Worm (Caenorhabditis elegans): ENCODE results near the gene sap-140.

sap-140 gene

ce11 chrIII:7495616-7496146, 3.9 kb upstream of the sap-140 start:
- no peak for TF ChIP-seq tbx-37 (GFP tag; conservative IDR thresholded peaks at IDR 0.05)
- no peak for TF ChIP-seq hnd-1 (tag; optimal IDR thresholded peaks at IDR 0.05)
- no peak for TF ChIP-seq scrt-1 (GFP tag; IDR thresholded peaks at IDR 0.05)
- TF ChIP-seq sea-1 (GFP tag; conservative IDR thresholded peaks at IDR 0.05) = no peak
- TF ChIP-seq tbx-11 (GFP tag; IDR thresholded peaks at IDR 0.05) = no peak
- TF ChIP-seq aly-1 (tag; optimal IDR thresholded peaks at IDR 0.05) = no peak
- no peak for TF ChIP-seq ceh-36 (tag; optimal IDR thresholded peaks at IDR 0.05)
- TF ChIP-seq ama-1 (optimal IDR thresholded peaks at IDR 0.05) = no peak
- no peak for TF ChIP-seq F13C5.2 (tag; optimal IDR thresholded peaks at IDR 0.05)
- TF ChIP-seq tra-4 (tag; optimal IDR thresholded peaks at IDR 0.05) = no peak
- TF ChIP-seq B0310.2 (tag; optimal IDR thresholded peaks at IDR 0.05) = no peak

DNA sequence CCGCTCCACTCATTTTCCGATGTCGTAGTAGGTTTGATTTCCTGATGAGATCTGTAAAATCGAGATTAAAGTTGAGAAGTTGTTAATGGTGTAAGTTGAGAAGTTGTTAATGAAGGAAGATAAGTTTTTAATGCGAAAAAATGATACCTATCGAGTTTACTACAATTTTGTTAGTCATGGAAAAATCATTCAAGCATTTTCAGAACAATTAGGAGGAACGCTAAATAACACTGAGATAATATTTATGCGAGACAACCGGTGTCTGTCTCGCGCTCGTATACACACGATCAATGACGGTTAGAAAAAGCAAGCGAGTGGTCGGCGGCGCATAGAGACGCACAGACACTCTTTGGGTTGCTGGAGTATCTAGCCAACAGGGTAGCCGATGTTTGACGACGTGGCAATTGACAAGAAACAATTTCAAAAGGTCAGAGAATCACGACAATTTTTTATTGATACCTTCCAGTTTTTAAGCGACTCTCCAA, 1.7 kb upstream of the sap-140 start, which contains the start of gene cgh-1:
cgh-1 (minus strand) TSS at position 51 of the 485 bp plus-strand sequence.
- TF ChIP-seq hmbx-1 (tag; optimal IDR thresholded peaks at IDR 0.05) (no peak), sea-1 (GFP tag; conservative IDR thresholded peaks at IDR 0.05) (no peak), tbx-37 (GFP tag; conservative IDR thresholded peaks at IDR 0.05) (no peak), ceh-13 (GFP tag; optimal IDR thresholded peaks at IDR 0.05) (no peak), pes-1 (GFP tag; IDR thresholded peaks at IDR 0.05) (no peak), F13C5.2 (tag; optimal IDR thresholded peaks at IDR 0.05) (no peak), ceh-36 (tag; optimal IDR thresholded peaks at IDR 0.05) (no peak), aly-1 (tag; optimal IDR thresholded peaks at IDR 0.05) (no peak), tbx-11 (GFP tag; IDR thresholded peaks at IDR 0.05) (no peak), hmg-4 (GFP tag; optimal IDR thresholded peaks at IDR 0.05) (no peak), B0310.2 (tag; optimal IDR thresholded peaks at IDR 0.05) (no peak), tra-4 (tag; optimal IDR thresholded peaks at IDR 0.05) (no peak)

- TF ChIP-seq tbx-11 (GFP tag; IDR thresholded peaks at IDR 0.05) = no peak
- TF ChIP-seq ceh-13 (GFP tag; optimal IDR thresholded peaks at IDR 0.05) = no peak
- no peak for TF ChIP-seq hmbx-1 (tag; optimal IDR thresholded peaks at IDR 0.05)
- TF ChIP-seq B0310.2 (tag; optimal IDR thresholded peaks at IDR 0.05) = no peak
- TF ChIP-seq ama-1 (optimal IDR thresholded peaks at IDR 0.05) = no peak
- TF ChIP-seq ceh-36 (tag; optimal IDR thresholded peaks at IDR 0.05) = no peak
- peak; percentile 75 for TF ChIP-seq F13C5.2 (tag; optimal IDR thresholded peaks at IDR 0.05)
- no peak for TF ChIP-seq aly-1 (tag; optimal IDR thresholded peaks at IDR 0.05)
- TF ChIP-seq tbx-37 (GFP tag; conservative IDR thresholded peaks at IDR 0.05) = no peak
- no peak for TF ChIP-seq tra-4 (tag; optimal IDR thresholded peaks at IDR 0.05)
- no peak for TF ChIP-seq flt-1 (GFP tag; IDR thresholded peaks at IDR 0.05)
- TF ChIP-seq sea-1 (GFP tag; conservative IDR thresholded peaks at IDR 0.05) = no peak
- no peak for TF ChIP-seq scrt-1 (GFP tag; IDR thresholded peaks at IDR 0.05)
- TF ChIP-seq hmg-4 (GFP tag; optimal IDR thresholded peaks at IDR 0.05) = peak; percentile 62
- no peak for TF ChIP-seq hnd-1 (tag; optimal IDR thresholded peaks at IDR 0.05)
- 0 out of 2 replicates have a peak, but pooled peaks have one; percentile 35 for TF ChIP-seq pes-1 (GFP tag; IDR thresholded peaks at IDR 0.05)
- no peak for TF ChIP-seq ets-7 (tag; optimal IDR thresholded peaks at IDR 0.05)
Observed at ce11 chrIII:7498346-7498745, 1.2 kb upstream of the sap-140 start.

DNA sequence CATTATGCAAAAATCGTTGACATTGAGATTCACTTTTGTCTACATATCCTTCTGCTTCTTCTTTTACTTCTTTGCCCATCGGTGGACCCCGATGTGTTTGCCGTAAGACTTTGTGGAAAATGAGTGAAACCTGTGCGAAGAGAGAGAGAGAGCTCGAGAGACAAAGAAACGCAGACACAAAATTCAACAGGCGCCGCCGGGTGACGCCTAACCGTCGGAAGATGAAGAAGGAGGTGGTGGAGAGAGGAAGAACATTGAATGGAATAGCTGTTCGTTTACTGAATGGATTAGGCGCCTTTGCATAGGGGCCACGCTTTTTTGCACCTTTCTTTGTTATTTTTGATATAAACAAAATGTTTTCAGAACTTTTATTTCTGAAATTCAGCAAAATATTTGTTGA, 7.4 kb downstream of the sap-140 start:
- no peak for TF ChIP-seq B0310.2 (tag; optimal IDR thresholded peaks at IDR 0.05)
- TF ChIP-seq sea-1 (GFP tag; conservative IDR thresholded peaks at IDR 0.05) = no peak
- no peak for TF ChIP-seq scrt-1 (GFP tag; IDR thresholded peaks at IDR 0.05)
- no peak for TF ChIP-seq tbx-11 (GFP tag; IDR thresholded peaks at IDR 0.05)
- TF ChIP-seq ceh-36 (tag; optimal IDR thresholded peaks at IDR 0.05) = no peak

ce11 chrIII:7508128-7508635, 8.6 kb downstream of the sap-140 start, which contains the start of gene cls-1:
cls-1 (plus strand) TSS chrIII:7508178.
- TF ChIP-seq tbx-37 (GFP tag; conservative IDR thresholded peaks at IDR 0.05) (no peak), aly-1 (tag; optimal IDR thresholded peaks at IDR 0.05) (no peak), sea-1 (GFP tag; conservative IDR thresholded peaks at IDR 0.05) (no peak), tbx-11 (GFP tag; IDR thresholded peaks at IDR 0.05) (no peak), ceh-13 (GFP tag; optimal IDR thresholded peaks at IDR 0.05) (no peak), ets-7 (tag; optimal IDR thresholded peaks at IDR 0.05) (no peak), tra-4 (tag; optimal IDR thresholded peaks at IDR 0.05) (no peak), scrt-1 (GFP tag; IDR thresholded peaks at IDR 0.05) (no peak), B0310.2 (tag; optimal IDR thresholded peaks at IDR 0.05) (no peak), pes-1 (GFP tag; IDR thresholded peaks at IDR 0.05) (no peak), hmbx-1 (tag; optimal IDR thresholded peaks at IDR 0.05) (no peak)

DNA sequence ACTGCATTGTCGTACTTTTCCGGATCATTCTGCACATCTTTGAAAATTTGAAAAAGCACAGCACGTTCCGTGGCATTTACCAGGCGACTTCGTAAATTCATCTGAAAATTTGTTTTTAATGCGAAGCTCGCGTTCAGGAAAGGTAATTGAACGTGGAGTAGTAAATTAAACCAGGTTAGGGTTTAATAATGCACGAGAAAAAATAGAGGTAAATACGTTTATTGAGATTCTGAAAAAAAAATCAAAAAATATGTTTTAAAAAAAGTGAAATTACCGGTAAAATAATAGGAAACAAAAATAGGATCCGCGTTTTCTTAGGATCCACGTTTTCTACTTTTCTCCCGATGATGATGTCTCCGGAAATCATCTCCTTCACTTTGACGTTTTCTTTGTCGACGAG, 18.9 kb downstream of the sap-140 start, which contains the start of gene clk-2:
clk-2 (minus strand) TSS at position 101 of the 400 bp plus-strand sequence.
- no peak for TF ChIP-seq sea-1 (GFP tag; conservative IDR thresholded peaks at IDR 0.05)
- no peak for TF ChIP-seq hnd-1 (tag; optimal IDR thresholded peaks at IDR 0.05)
- no peak for TF ChIP-seq tbx-37 (GFP tag; conservative IDR thresholded peaks at IDR 0.05)
- TF ChIP-seq B0310.2 (tag; optimal IDR thresholded peaks at IDR 0.05) = no peak
- no peak for TF ChIP-seq pes-1 (GFP tag; IDR thresholded peaks at IDR 0.05)
- TF ChIP-seq hmbx-1 (tag; optimal IDR thresholded peaks at IDR 0.05) = no peak
- TF ChIP-seq flt-1 (GFP tag; IDR thresholded peaks at IDR 0.05) = no peak
- TF ChIP-seq hmg-4 (GFP tag; optimal IDR thresholded peaks at IDR 0.05) = no peak
- no peak for TF ChIP-seq ama-1 (optimal IDR thresholded peaks at IDR 0.05)
- TF ChIP-seq tbx-11 (GFP tag; IDR thresholded peaks at IDR 0.05) = no peak
- TF ChIP-seq tra-4 (tag; optimal IDR thresholded peaks at IDR 0.05) = no peak
- TF ChIP-seq ceh-13 (GFP tag; optimal IDR thresholded peaks at IDR 0.05) = no peak
- TF ChIP-seq scrt-1 (GFP tag; IDR thresholded peaks at IDR 0.05) = no peak
- no peak for TF ChIP-seq ets-7 (tag; optimal IDR thresholded peaks at IDR 0.05)
- TF ChIP-seq aly-1 (tag; optimal IDR thresholded peaks at IDR 0.05) = no peak
- TF ChIP-seq ceh-36 (tag; optimal IDR thresholded peaks at IDR 0.05) = no peak
- no peak for TF ChIP-seq F13C5.2 (tag; optimal IDR thresholded peaks at IDR 0.05)

ce11 chrIII:7520672-7521071, 21.1 kb downstream of the sap-140 start, which contains the start of the genes cux-7 and C07H6.2:
cux-7 (minus strand) TSS chrIII:7520845.
C07H6.2 (plus strand) TSS chrIII:7521009.
- TF ChIP-seq ceh-13 (GFP tag; optimal IDR thresholded peaks at IDR 0.05) (no peak), F13C5.2 (tag; optimal IDR thresholded peaks at IDR 0.05) (peak; percentile 55), ets-7 (tag; optimal IDR thresholded peaks at IDR 0.05) (peak; percentile 57), hmg-4 (GFP tag; optimal IDR thresholded peaks at IDR 0.05) (peak; percentile 49), sea-1 (GFP tag; conservative IDR thresholded peaks at IDR 0.05) (peak; percentile 63; the same call in 1 of the 2 replicates), tbx-11 (GFP tag; IDR thresholded peaks at IDR 0.05) (0 out of 2 replicates have a peak, but pooled peaks have one; percentile 54), tra-4 (tag; optimal IDR thresholded peaks at IDR 0.05) (peak; percentile 45), ceh-36 (tag; optimal IDR thresholded peaks at IDR 0.05) (no peak), flt-1 (GFP tag; IDR thresholded peaks at IDR 0.05) (peak; percentile 65), ama-1 (optimal IDR thresholded peaks at IDR 0.05) (no peak), scrt-1 (GFP tag; IDR thresholded peaks at IDR 0.05) (0 out of 2 replicates have a peak, but pooled peaks have one; percentile 53), aly-1 (tag; optimal IDR thresholded peaks at IDR 0.05) (peak; percentile 2), tbx-37 (GFP tag; conservative IDR thresholded peaks at IDR 0.05) (peak; percentile 98), hnd-1 (tag; optimal IDR thresholded peaks at IDR 0.05) (peak; percentile 39), hmbx-1 (tag; optimal IDR thresholded peaks at IDR 0.05) (no peak), B0310.2 (tag; optimal IDR thresholded peaks at IDR 0.05) (peak; percentile 11), pes-1 (GFP tag; IDR thresholded peaks at IDR 0.05) (no peak)
